Fruit fly (Drosophila melanogaster) whole organism, embryonic: ENCODE results near the gene Abl.

Source experiments
- Bdp1 ChIP-seq: fragments of 200-800 bp; sonication (Bioruptor generic); optimal IDR thresholded peaks from 3 replicates; lab custom pipeline; 2016; ENCODE audit warnings: missing biosample characterization, missing genetic modification characterization
- Bgb ChIP-seq: fragments of 200-800 bp; sonication (Bioruptor generic); IDR thresholded peaks from 2 replicates; pipeline ENCODE4 v1.3.6; 2022; ENCODE audit warnings: missing biosample characterization, missing genetic modification characterization; ENCODE audit not compliant: partially characterized antibody
- CG10147 ChIP-seq: fragments of 200-800 bp; sonication (Bioruptor generic); optimal IDR thresholded peaks from 2 replicates; lab custom pipeline; 2019; ENCODE audit warnings: missing biosample characterization, mild to moderate bottlenecking, missing genetic modification characterization, moderate library complexity
- CG11696 ChIP-seq: fragments of 200-800 bp; sonication (Bioruptor generic); IDR thresholded peaks from 2 replicates; pipeline ENCODE4 v1.3.6; 2022; ENCODE audit warnings: missing biosample characterization, missing genetic modification characterization
- CG12104 ChIP-seq: fragments of 200-800 bp; sonication (Bioruptor generic); optimal IDR thresholded peaks from 3 replicates; lab custom pipeline; 2016; ENCODE audit warnings: missing biosample characterization, missing genetic modification characterization
- CG12219 ChIP-seq: fragments of 200-800 bp; sonication (Bioruptor generic); optimal IDR thresholded peaks from 3 replicates; lab custom pipeline; 2018; ENCODE audit warnings: missing biosample characterization, mild to moderate bottlenecking, missing genetic modification characterization
- CG1233 ChIP-seq: fragments of 200-800 bp; sonication (Bioruptor generic); optimal IDR thresholded peaks from 4 replicates; lab custom pipeline; 2018; ENCODE audit warnings: missing biosample characterization, mild to moderate bottlenecking, missing genetic modification characterization
- CG1603 ChIP-seq: fragments of 200-800 bp; sonication (Bioruptor generic); optimal IDR thresholded peaks from 2 replicates; lab custom pipeline; 2019; ENCODE audit warnings: missing biosample characterization, mild to moderate bottlenecking, missing genetic modification characterization, moderate library complexity
- CG17802 ChIP-seq: fragments of 200-800 bp; sonication (Bioruptor generic); optimal IDR thresholded peaks from 2 replicates; lab custom pipeline; 2018; ENCODE audit warnings: missing biosample characterization, mild to moderate bottlenecking, missing genetic modification characterization, moderate library complexity
- CG18262 ChIP-seq: fragments of 200-800 bp; optimal IDR thresholded peaks from 3 replicates; lab custom pipeline; 2019; ENCODE audit warnings: missing biosample characterization, mild to moderate bottlenecking, missing genetic modification characterization, moderate library complexity
- CG3407 ChIP-seq: fragments of 200-800 bp; sonication (Bioruptor generic); optimal IDR thresholded peaks from 2 replicates; lab custom pipeline; 2018; ENCODE audit warnings: missing biosample characterization, mild to moderate bottlenecking, missing genetic modification characterization
- CG3838 ChIP-seq: fragments of 200-800 bp; sonication (Bioruptor generic); optimal IDR thresholded peaks from 3 replicates; lab custom pipeline; 2016; ENCODE audit warnings: missing biosample characterization, missing genetic modification characterization
- CG43689 ChIP-seq: fragments of 200-800 bp; sonication (Bioruptor generic); IDR thresholded peaks from 2 replicates; pipeline ENCODE4 v1.3.6; 2022; ENCODE audit warnings: missing biosample characterization, missing genetic modification characterization
- CG6765 ChIP-seq: fragments of 200-800 bp; sonication (Bioruptor generic); optimal IDR thresholded peaks from 3 replicates; lab custom pipeline; 2017; ENCODE audit warnings: missing biosample characterization, mild to moderate bottlenecking, missing genetic modification characterization
- CG7745 ChIP-seq: fragments of 200-800 bp; sonication (Bioruptor generic); optimal IDR thresholded peaks from 2 replicates; lab custom pipeline; 2018; ENCODE audit warnings: missing biosample characterization, mild to moderate bottlenecking, missing genetic modification characterization, moderate library complexity
- CG8089 ChIP-seq: fragments of 200-800 bp; sonication (Bioruptor generic); optimal IDR thresholded peaks from 3 replicates; lab custom pipeline; 2016; ENCODE audit warnings: missing biosample characterization, missing genetic modification characterization
- CG8478 ChIP-seq: fragments of >200 bp; optimal IDR thresholded peaks from 2 replicates; lab custom pipeline; 2018
- Dbx ChIP-seq: fragments of 200-800 bp; sonication (Bioruptor generic); IDR thresholded peaks from 3 replicates; pipeline ENCODE4 v1.3.6; 2022; ENCODE audit warnings: missing biosample characterization, missing genetic modification characterization
- Dip2 ChIP-seq: fragments of 200-800 bp; sonication (Bioruptor generic); IDR thresholded peaks from 2 replicates; pipeline ENCODE4 v1.3.6; 2022; ENCODE audit warnings: missing biosample characterization, missing genetic modification characterization
- Doc2 ChIP-seq: fragments of 200-800 bp; sonication (Bioruptor generic); IDR thresholded peaks from 2 replicates; pipeline ENCODE4 v1.3.6; 2022; ENCODE audit warnings: missing biosample characterization, missing genetic modification characterization
- Ets97D ChIP-seq: fragments of 200-800 bp; sonication (Bioruptor generic); optimal IDR thresholded peaks from 3 replicates; lab custom pipeline; 2016; ENCODE audit warnings: missing biosample characterization, missing genetic modification characterization
- Fer2 ChIP-seq: fragments of 200-800 bp; sonication (Bioruptor generic); optimal IDR thresholded peaks from 2 replicates; lab custom pipeline; 2018; ENCODE audit warnings: missing biosample characterization, mild to moderate bottlenecking, missing genetic modification characterization, moderate library complexity
- HHEX ChIP-seq: fragments of 200-800 bp; sonication (Bioruptor generic); optimal IDR thresholded peaks from 3 replicates; lab custom pipeline; 2017; ENCODE audit warnings: missing biosample characterization, mild to moderate bottlenecking, missing genetic modification characterization, missing genetic modification reagents
- Hmr ChIP-seq: fragments of 200-800 bp; sonication (Bioruptor generic); optimal IDR thresholded peaks from 3 replicates; lab custom pipeline; 2017; ENCODE audit warnings: mild to moderate bottlenecking, missing biosample characterization, missing genetic modification reagents, missing genetic modification characterization
- Lhr ChIP-seq: fragments of 200-800 bp; sonication (Bioruptor generic); optimal IDR thresholded peaks from 3 replicates; lab custom pipeline; 2017; ENCODE audit warnings: mild to moderate bottlenecking, missing biosample characterization, missing genetic modification reagents, missing genetic modification characterization
- Lpt ChIP-seq: fragments of >200 bp; optimal IDR thresholded peaks from 2 replicates; lab custom pipeline; 2018; ENCODE audit warnings: missing biosample characterization, missing genetic modification characterization
- Meics ChIP-seq: fragments of 200-800 bp; sonication (Bioruptor generic); optimal IDR thresholded peaks from 2 replicates; lab custom pipeline; 2017; ENCODE audit warnings: missing biosample characterization, mild to moderate bottlenecking, missing genetic modification characterization
- Optix ChIP-seq: fragments of 200-800 bp; sonication (Bioruptor generic); IDR thresholded peaks from 3 replicates; pipeline ENCODE4 v1.3.6; 2022; ENCODE audit warnings: missing biosample characterization, missing genetic modification characterization
- da ChIP-seq: fragments of 200-800 bp; sonication (Bioruptor generic); optimal IDR thresholded peaks from 2 replicates; lab custom pipeline; 2016; ENCODE audit warnings: missing biosample characterization, missing genetic modification characterization
- dan ChIP-seq: fragments of 200-800 bp; sonication (Bioruptor generic); IDR thresholded peaks from 2 replicates; pipeline ENCODE4 v1.3.6; 2022; ENCODE audit warnings: missing biosample characterization, missing genetic modification characterization
- dm ChIP-seq: fragments of 200-800 bp; sonication (Bioruptor generic); optimal IDR thresholded peaks from 3 replicates; lab custom pipeline; 2016; ENCODE audit warnings: missing biosample characterization, missing genetic modification characterization
- gce ChIP-seq: fragments of 200-800 bp; sonication (Bioruptor generic); IDR thresholded peaks from 3 replicates; pipeline ENCODE4 v1.3.6; 2022; ENCODE audit warnings: missing biosample characterization, missing genetic modification characterization
- gem ChIP-seq: fragments of 200-800 bp; sonication (Bioruptor generic); optimal IDR thresholded peaks from 2 replicates; lab custom pipeline; 2019; ENCODE audit warnings: missing biosample characterization, mild to moderate bottlenecking, missing genetic modification characterization, moderate library complexity
- gfzf ChIP-seq: fragments of 200-800 bp; sonication (Bioruptor generic); optimal IDR thresholded peaks from 2 replicates; lab custom pipeline; 2016; ENCODE audit warnings: missing biosample characterization, mild to moderate bottlenecking, missing genetic modification characterization, moderate library complexity
- gro ChIP-seq: fragments of 200-800 bp; sonication (Bioruptor generic); optimal IDR thresholded peaks from 2 replicates; lab custom pipeline; 2016; ENCODE audit warnings: missing biosample characterization, missing genetic modification characterization
- hth ChIP-seq: fragments of >200 bp; optimal IDR thresholded peaks from 2 replicates; lab custom pipeline; 2017; ENCODE audit warnings: inconsistent platforms
- kni ChIP-seq: fragments of 200-800 bp; sonication (Bioruptor generic); optimal IDR thresholded peaks from 3 replicates; lab custom pipeline; 2017; ENCODE audit warnings: mild to moderate bottlenecking, missing biosample characterization, missing genetic modification reagents, missing genetic modification characterization
- mirr ChIP-seq: fragments of 200-800 bp; sonication (Bioruptor generic); optimal IDR thresholded peaks from 3 replicates; lab custom pipeline; 2018; ENCODE audit warnings: missing biosample characterization, mild to moderate bottlenecking, missing genetic modification characterization
- nmo ChIP-seq: fragments of 200-800 bp; sonication (Bioruptor generic); optimal IDR thresholded peaks from 2 replicates; lab custom pipeline; 2018; ENCODE audit warnings: missing biosample characterization, mild to moderate bottlenecking, missing genetic modification characterization, moderate library complexity
- nom ChIP-seq: fragments of 200-800 bp; sonication (Bioruptor generic); optimal IDR thresholded peaks from 2 replicates; lab custom pipeline; 2017; ENCODE audit warnings: missing biosample characterization, missing genetic modification characterization, mild to moderate bottlenecking, moderate library complexity, missing genetic modification reagents
- otp ChIP-seq: fragments of 200-800 bp; sonication (Bioruptor generic); IDR thresholded peaks from 3 replicates; pipeline ENCODE4, ENCODE4 v1.3.6; 2022; ENCODE audit warnings: missing biosample characterization, missing genetic modification characterization
- peb ChIP-seq: fragments of 200-800 bp; sonication (Bioruptor generic); IDR thresholded peaks from 2 replicates; pipeline ENCODE4 v1.3.6; 2022; ENCODE audit warnings: missing biosample characterization, missing genetic modification characterization
- prd ChIP-seq, 3 experiments: fragments of >200 bp in 2 of 3; fragments of 200-800 bp in 1 of 3; sonication (Bioruptor generic) in 1 of 3; optimal IDR thresholded peaks in 2 of 3; IDR thresholded peaks in 1 of 3; 2 replicates in 2 of 3; 3 replicates in 1 of 3; pipeline versions ENCODE4 v1.3.6 to Lab custom; 2017 to 2022; ENCODE audit warnings: missing biosample characterization in 1 of 3, missing genetic modification characterization in 1 of 3
- ro ChIP-seq: fragments of 200-800 bp; sonication (Bioruptor generic); IDR thresholded peaks from 2 replicates; pipeline ENCODE4 v1.3.6; 2022; ENCODE audit warnings: missing biosample characterization, missing genetic modification characterization
- sima ChIP-seq: fragments of 200-800 bp; sonication (Bioruptor generic); optimal IDR thresholded peaks from 2 replicates; lab custom pipeline; 2016; ENCODE audit warnings: missing biosample characterization, missing genetic modification characterization
- slbo ChIP-seq: fragments of 200-800 bp; sonication (Bioruptor generic); IDR thresholded peaks from 2 replicates; pipeline ENCODE4 v1.3.6; 2022; ENCODE audit warnings: missing biosample characterization, missing genetic modification characterization
- sr ChIP-seq: fragments of 200-800 bp; sonication (Bioruptor generic); IDR thresholded peaks from 3 replicates; pipeline ENCODE4 v1.3.6; 2022; ENCODE audit warnings: missing biosample characterization, missing genetic modification characterization
- tin ChIP-seq: fragments of 200-800 bp; sonication (Bioruptor generic); optimal IDR thresholded peaks from 3 replicates; lab custom pipeline; 2016; ENCODE audit warnings: missing biosample characterization, missing genetic modification characterization
- usp ChIP-seq: fragments of >200 bp; optimal IDR thresholded peaks from 2 replicates; lab custom pipeline; 2017; ENCODE audit warnings: missing biosample characterization, missing genetic modification characterization
- wor ChIP-seq: fragments of 200-800 bp; sonication (Bioruptor generic); IDR thresholded peaks from 2 replicates; pipeline ENCODE4 v1.3.6; 2022; ENCODE audit warnings: missing biosample characterization, missing genetic modification characterization
- z ChIP-seq: fragments of 200-800 bp; sonication (Bioruptor generic); IDR thresholded peaks from 3 replicates; pipeline ENCODE4 v1.3.6; 2022; ENCODE audit warnings: missing biosample characterization, missing genetic modification characterization

The Abl gene

DNA sequence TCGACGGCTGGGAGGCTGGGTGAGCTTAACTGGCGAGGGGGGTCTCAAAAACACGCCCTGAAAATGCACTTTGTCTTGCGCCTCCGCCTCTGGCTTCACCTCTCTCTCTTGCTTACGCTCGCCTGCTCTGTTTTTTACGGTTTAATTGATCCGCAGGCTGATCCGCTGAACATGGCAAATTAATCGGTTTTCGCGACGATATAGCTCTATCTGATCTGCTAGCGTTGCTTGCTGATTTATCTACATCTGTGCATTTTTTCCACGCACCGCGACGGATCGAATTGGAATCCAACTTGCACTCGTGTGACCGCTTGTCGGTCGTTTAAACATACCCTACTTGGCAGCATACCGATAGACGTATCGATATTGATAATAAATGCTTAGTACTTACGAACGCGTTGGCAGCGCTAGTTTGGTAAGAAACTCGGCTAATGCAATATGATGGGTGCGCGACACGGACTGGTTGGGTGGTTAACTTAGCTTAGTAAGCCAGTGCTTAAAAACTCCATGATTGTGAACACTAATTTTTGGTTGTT, at the start of gene Abl (continued):
- TF ChIP-seq usp (GFP tag; lab: Kevin White, UChicago) (no peak), dm (GFP tag; lab: Kevin White, UChicago) (peak; percentile 55), Hmr (GFP tag; lab: Kevin White, UChicago) (peak; percentile 95), Bdp1 (GFP tag; lab: Kevin White, UChicago) (peak; percentile 54), HHEX (GFP tag; lab: Kevin White, UChicago) (no peak), CG3838 (GFP tag; lab: Kevin White, UChicago) (no peak), Fer2 (tag; lab: Kevin White, UChicago) (no peak), Dip2 (GFP tag; lab: Robert Waterston, UW) (no peak), CG3407 (peak; percentile 45), gfzf (GFP tag; lab: Kevin White, UChicago) (peak; percentile 99), mirr (GFP tag; lab: Kevin White, UChicago) (peak; percentile 59), Meics (GFP tag; lab: Kevin White, UChicago) (peak; percentile 40), sr (GFP tag; lab: Robert Waterston, UW) (peak; percentile 23; the same call in 1 of the 3 replicates), CG1603 (tag; lab: Kevin White, UChicago) (peak; percentile 94), da (GFP tag; lab: Kevin White, UChicago) (peak; percentile 49), CG12104 (GFP tag; lab: Kevin White, UChicago) (peak; percentile 11), CG10147 (peak; percentile 51), sima (peak; percentile 16), gem (tag; lab: Kevin White, UChicago) (peak; percentile 35), CG17802 (tag; lab: Kevin White, UChicago) (no peak), kni (GFP tag; lab: Kevin White, UChicago) (peak; percentile 19), CG8478 (lab: Kevin White, UChicago) (no peak), Lpt (GFP tag; lab: Kevin White, UChicago) (no peak), nmo (GFP tag; lab: Kevin White, UChicago) (peak; percentile 79), CG18262 (peak; percentile 30), otp (GFP tag; lab: Robert Waterston, UW) (peak; percentile 8; the same call in 2 of the 3 replicates), gce (GFP tag; lab: Robert Waterston, UW) (peak; percentile 31; the same call in 1 of the 3 replicates), tin (GFP tag; lab: Kevin White, UChicago) (peak; percentile 62), Lhr (GFP tag; lab: Kevin White, UChicago) (peak; percentile 98), Ets97D (GFP tag; lab: Kevin White, UChicago) (peak; percentile 97), CG12219 (GFP tag; lab: Kevin White, UChicago) (no peak), peb (GFP tag; lab: Robert Waterston, UW) (no peak), Dbx (GFP tag; lab: Robert Waterston, UW) (peak; percentile 84), hth (lab: Kevin White, UChicago) (no peak), z (GFP tag; lab: Robert Waterston, UW) (no peak), CG6765 (GFP tag; lab: Kevin White, UChicago) (peak; percentile 33), Optix (GFP tag; lab: Robert Waterston, UW) (no peak), CG43689 (GFP tag; lab: Robert Waterston, UW) (no peak), CG7745 (tag; lab: Kevin White, UChicago) (peak; percentile 79), Bgb (GFP tag; lab: Robert Waterston, UW) (peak; percentile 91), slbo (GFP tag; lab: Robert Waterston, UW) (peak; percentile 77), Doc2 (no peak), gro (GFP tag; lab: Kevin White, UChicago) (peak; percentile 95), CG1233 (peak; percentile 7), CG8089 (peak; percentile 39), ro (no peak), prd (optimal IDR thresholded peaks at IDR 0.05; lab: Kevin White, UChicago) (no peak), prd (GFP tag; IDR thresholded peaks at IDR 0.05; lab: Robert Waterston, UW) (0 out of 3 replicates have a peak, but pooled peaks have one; percentile 10), nom (GFP tag; lab: Kevin White, UChicago) (peak; percentile 70), dan (GFP tag; lab: Robert Waterston, UW) (no peak), CG11696 (GFP tag; lab: Robert Waterston, UW) (no peak), wor (no peak)
